Worm (Caenorhabditis elegans) whole organism, early embryonic: ENCODE measurements around the gene tmem-184.

Experiments used
- F13C5.2 ChIP-seq: sonication (generic microtip); optimal IDR thresholded peaks from 2 replicates; lab custom pipeline; 2017; ENCODE audit warnings: mild to moderate bottlenecking, missing genetic modification characterization, inconsistent platforms, missing compliant biosample characterization
- ceh-13 ChIP-seq: fragments of 200-800 bp; sonication (Bioruptor generic); optimal IDR thresholded peaks from 2 replicates; lab custom pipeline; 2018; ENCODE audit warnings: mild to moderate bottlenecking, missing genetic modification characterization, missing compliant biosample characterization
- ceh-36 ChIP-seq: sonication (generic microtip); optimal IDR thresholded peaks from 2 replicates; lab custom pipeline; 2016; ENCODE audit warnings: missing genetic modification characterization, inconsistent platforms, missing compliant biosample characterization
- hmbx-1 ChIP-seq: sonication (generic microtip); optimal IDR thresholded peaks from 2 replicates; lab custom pipeline; 2016; ENCODE audit warnings: mild to moderate bottlenecking, missing genetic modification characterization, missing compliant biosample characterization
- scrt-1 ChIP-seq: fragments of 200-800 bp; sonication (Bioruptor generic); IDR thresholded peaks from 2 replicates; pipeline ENCODE4 v1.3.6; 2022; ENCODE audit warnings: missing genetic modification characterization, missing compliant biosample characterization
- tbx-11 ChIP-seq: fragments of 200-800 bp; sonication (Bioruptor generic); IDR thresholded peaks from 2 replicates; pipeline ENCODE4 v1.3.6; 2022; ENCODE audit warnings: missing genetic modification characterization, missing compliant biosample characterization
- tra-4 ChIP-seq: sonication (generic microtip); optimal IDR thresholded peaks from 2 replicates; lab custom pipeline; 2017; ENCODE audit warnings: missing genetic modification characterization, missing compliant biosample characterization

- TF ChIP-seq tbx-11 (GFP tag; lab: Robert Waterston, UW) (no peak), scrt-1 (GFP tag; lab: Robert Waterston, UW) (no peak), F13C5.2 (no peak), hmbx-1 (no peak), tra-4 (no peak), ceh-13 (GFP tag; lab: Kevin White, UChicago) (no peak), ceh-36 (no peak)
These were observed 49.2 kb downstream of the tmem-184 start for ce11 chrX:14657445-14657844.
